Fruit fly (Drosophila melanogaster) whole organism, embryonic: ENCODE data around the gene dind.

Source experiments
- CG10274 ChIP-seq: fragments of 200-800 bp; sonication (Bioruptor generic); optimal IDR thresholded peaks from 3 replicates; lab custom pipeline; 2017; ENCODE audit warnings: missing biosample characterization, mild to moderate bottlenecking, missing genetic modification characterization
- CG1603 ChIP-seq: fragments of 200-800 bp; sonication (Bioruptor generic); optimal IDR thresholded peaks from 2 replicates; lab custom pipeline; 2019; ENCODE audit warnings: missing biosample characterization, mild to moderate bottlenecking, missing genetic modification characterization, moderate library complexity
- CG2120 ChIP-seq: fragments of 200-800 bp; sonication (Bioruptor generic); optimal IDR thresholded peaks from 3 replicates; lab custom pipeline; 2016; ENCODE audit warnings: missing biosample characterization, missing genetic modification characterization
- CG31224 ChIP-seq: fragments of 200-800 bp; sonication (Bioruptor generic); IDR thresholded peaks from 2 replicates; pipeline ENCODE4 v1.3.6; 2022; ENCODE audit warnings: missing biosample characterization, missing genetic modification characterization
- CG3407 ChIP-seq: fragments of 200-800 bp; sonication (Bioruptor generic); optimal IDR thresholded peaks from 2 replicates; lab custom pipeline; 2018; ENCODE audit warnings: missing biosample characterization, mild to moderate bottlenecking, missing genetic modification characterization
- CG7786 ChIP-seq: fragments of 200-800 bp; sonication (Bioruptor generic); optimal IDR thresholded peaks from 2 replicates; lab custom pipeline; 2016; ENCODE audit warnings: missing biosample characterization, missing genetic modification characterization
- Optix ChIP-seq: fragments of 200-800 bp; sonication (Bioruptor generic); IDR thresholded peaks from 3 replicates; pipeline ENCODE4 v1.3.6; 2022; ENCODE audit warnings: missing biosample characterization, missing genetic modification characterization
- peb ChIP-seq: fragments of 200-800 bp; sonication (Bioruptor generic); IDR thresholded peaks from 2 replicates; pipeline ENCODE4 v1.3.6; 2022; ENCODE audit warnings: missing biosample characterization, missing genetic modification characterization
- psq ChIP-seq: fragments of 200-800 bp; sonication (Bioruptor generic); optimal IDR thresholded peaks from 2 replicates; lab custom pipeline; 2017; ENCODE audit warnings: missing biosample characterization, missing genetic modification characterization
- slbo ChIP-seq: fragments of 200-800 bp; sonication (Bioruptor generic); IDR thresholded peaks from 2 replicates; pipeline ENCODE4 v1.3.6; 2022; ENCODE audit warnings: missing biosample characterization, missing genetic modification characterization
- stwl ChIP-seq: fragments of 200-800 bp; sonication (Bioruptor generic); optimal IDR thresholded peaks from 3 replicates; lab custom pipeline; 2018; ENCODE audit warnings: missing biosample characterization, mild to moderate bottlenecking, missing genetic modification characterization, moderate library complexity
- vvl ChIP-seq: fragments of 200-800 bp; sonication (Bioruptor generic); IDR thresholded peaks from 2 replicates; pipeline ENCODE4 v1.3.6; 2022; ENCODE audit warnings: missing biosample characterization, missing genetic modification characterization
- wdn ChIP-seq: fragments of 200-800 bp; sonication (Bioruptor generic); IDR thresholded peaks from 2 replicates; pipeline ENCODE4 v1.3.6; 2022; ENCODE audit warnings: missing biosample characterization, missing genetic modification characterization

dm6 chr3R:18669152-18669551 lies 8.2 kb downstream of the dind start, which contains the start of gene CG7702:
- TF ChIP-seq CG2120 (GFP tag; lab: Kevin White, UChicago) = no peak
- no peak for TF ChIP-seq CG3407
- TF ChIP-seq vvl (GFP tag; lab: Robert Waterston, UW) = no peak
- TF ChIP-seq psq (GFP tag; lab: Kevin White, UChicago) = no peak
- no peak for TF ChIP-seq CG31224 (GFP tag; lab: Robert Waterston, UW)
- no peak for TF ChIP-seq Optix (GFP tag; lab: Robert Waterston, UW)
- TF ChIP-seq wdn (GFP tag; lab: Robert Waterston, UW) = no peak
- TF ChIP-seq stwl = no peak
- no peak for TF ChIP-seq CG10274 (GFP tag; lab: Kevin White, UChicago)
- no peak; the same call in 1 of the 2 replicates for TF ChIP-seq slbo (GFP tag; lab: Robert Waterston, UW)
- TF ChIP-seq CG1603 = no peak
- no peak for TF ChIP-seq peb (GFP tag; lab: Robert Waterston, UW)
- no peak for TF ChIP-seq CG7786 (GFP tag; lab: Kevin White, UChicago)
